Worm (Caenorhabditis elegans) whole organism, early embryonic: ENCODE measurements around the gene Y73B6BL.14.
"Not testable (repeated sequence)": the region's sequence is repeated elsewhere in the genome, so short reads cannot be mapped to it uniquely, and the experiment has no call there.

Experiments
- B0310.2 ChIP-seq: sonication (generic microtip); optimal IDR thresholded peaks from 2 replicates; lab custom pipeline; 2016; ENCODE audit warnings: mild to moderate bottlenecking, missing genetic modification characterization, missing compliant biosample characterization
- F13C5.2 ChIP-seq: sonication (generic microtip); optimal IDR thresholded peaks from 2 replicates; lab custom pipeline; 2017; ENCODE audit warnings: mild to moderate bottlenecking, missing genetic modification characterization, inconsistent platforms, missing compliant biosample characterization
- aly-1 ChIP-seq: sonication (generic microtip); optimal IDR thresholded peaks from 2 replicates; lab custom pipeline; 2016; ENCODE audit warnings: missing genetic modification characterization, missing compliant biosample characterization
- ama-1 ChIP-seq: fragments of 150-350 bp; optimal IDR thresholded peaks from 2 replicates; lab custom pipeline; 2014
- ceh-13 ChIP-seq: fragments of 200-800 bp; sonication (Bioruptor generic); optimal IDR thresholded peaks from 2 replicates; lab custom pipeline; 2018; ENCODE audit warnings: mild to moderate bottlenecking, missing genetic modification characterization, missing compliant biosample characterization
- ceh-36 ChIP-seq: sonication (generic microtip); optimal IDR thresholded peaks from 2 replicates; lab custom pipeline; 2016; ENCODE audit warnings: missing genetic modification characterization, inconsistent platforms, missing compliant biosample characterization
- ets-7 ChIP-seq: sonication (generic microtip); optimal IDR thresholded peaks from 2 replicates; lab custom pipeline; 2016; ENCODE audit warnings: missing genotype, missing genetic modification characterization, missing compliant biosample characterization
- flt-1 ChIP-seq: fragments of 200-800 bp; sonication (Bioruptor generic); IDR thresholded peaks from 2 replicates; pipeline ENCODE4 v1.3.6; 2022; ENCODE audit warnings: missing genetic modification characterization, missing compliant biosample characterization
- hmbx-1 ChIP-seq: sonication (generic microtip); optimal IDR thresholded peaks from 2 replicates; lab custom pipeline; 2016; ENCODE audit warnings: mild to moderate bottlenecking, missing genetic modification characterization, missing compliant biosample characterization
- hmg-4 ChIP-seq: fragments of 200-800 bp; sonication (Bioruptor generic); optimal IDR thresholded peaks from 2 replicates; lab custom pipeline; 2018; ENCODE audit warnings: mild to moderate bottlenecking, missing genetic modification characterization, missing compliant biosample characterization
- hnd-1 ChIP-seq: sonication (generic microtip); optimal IDR thresholded peaks from 2 replicates; lab custom pipeline; 2016; ENCODE audit warnings: missing genetic modification characterization, missing compliant biosample characterization
- pes-1 ChIP-seq: fragments of 200-800 bp; sonication (Bioruptor generic); IDR thresholded peaks from 2 replicates; pipeline ENCODE4 v1.3.6; 2022; ENCODE audit warnings: missing genetic modification reagents, missing genetic modification characterization, missing compliant biosample characterization
- scrt-1 ChIP-seq: fragments of 200-800 bp; sonication (Bioruptor generic); IDR thresholded peaks from 2 replicates; pipeline ENCODE4 v1.3.6; 2022; ENCODE audit warnings: missing genetic modification characterization, missing compliant biosample characterization
- sea-1 ChIP-seq: fragments of 200-800 bp; sonication (Bioruptor generic); conservative IDR thresholded peaks from 2 replicates; pipeline ENCODE4 v1.3.6; 2022; ENCODE audit warnings: missing genetic modification characterization, missing compliant biosample characterization
- tbx-11 ChIP-seq: fragments of 200-800 bp; sonication (Bioruptor generic); IDR thresholded peaks from 2 replicates; pipeline ENCODE4 v1.3.6; 2022; ENCODE audit warnings: missing genetic modification characterization, missing compliant biosample characterization
- tbx-37 ChIP-seq: fragments of 200-800 bp; sonication (Bioruptor generic); conservative IDR thresholded peaks from 2 replicates; pipeline ENCODE4 v1.3.6; 2022; ENCODE audit warnings: missing genetic modification reagents, missing genetic modification characterization, missing compliant biosample characterization
- tra-4 ChIP-seq: sonication (generic microtip); optimal IDR thresholded peaks from 2 replicates; lab custom pipeline; 2017; ENCODE audit warnings: missing genetic modification characterization, missing compliant biosample characterization

Y73B6BL.14 gene

DNA sequence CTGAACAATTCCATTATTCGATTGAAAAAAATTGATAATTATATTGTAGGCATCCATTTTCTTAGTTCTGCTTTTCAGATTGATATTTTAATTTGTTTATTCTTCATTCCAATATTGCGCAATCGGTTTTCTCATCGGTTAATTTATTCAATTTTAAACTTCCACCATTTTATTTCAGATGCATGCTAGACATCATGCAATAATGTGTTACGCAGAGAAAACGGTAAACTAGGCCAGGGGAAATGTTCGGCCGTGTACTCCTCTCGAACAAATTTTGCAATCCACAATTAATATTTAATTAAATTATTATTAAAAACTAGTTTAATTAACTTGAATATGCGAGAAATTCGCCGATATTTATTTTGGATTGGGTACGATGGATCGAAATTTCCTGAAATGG lies 21.1 kb downstream of the Y73B6BL.14 start, which contains the start of gene Y73B6BL.29:
Y73B6BL.29 (plus strand) TSS at position 263 of the 400 bp plus-strand sequence.
- TF ChIP-seq hmg-4 (GFP tag; lab: Kevin White, UChicago) (no peak), tbx-11 (GFP tag; lab: Robert Waterston, UW) (no peak), tbx-37 (GFP tag; lab: Robert Waterston, UW) (peak; percentile 81), scrt-1 (GFP tag; lab: Robert Waterston, UW) (no peak), sea-1 (GFP tag; lab: Robert Waterston, UW) (no peak), pes-1 (GFP tag; lab: Robert Waterston, UW) (peak; percentile 53; the same call in 1 of the 2 replicates), ama-1 (lab: Kevin White, UChicago) (no peak), ets-7 (tag; lab: Kevin White, UChicago) (no peak), B0310.2 (tag; lab: Kevin White, UChicago) (no peak), hmbx-1 (peak; percentile 25), F13C5.2 (peak; percentile 9), tra-4 (tag; lab: Kevin White, UChicago) (no peak)

- TF ChIP-seq hmbx-1; aly-1 (tag; lab: Kevin White, UChicago); ceh-36 (tag; lab: Kevin White, UChicago): not testable (repeated sequence)
Observed at ce11 chrIV:6317357-6317756, 25.4 kb downstream of the Y73B6BL.14 start, which contains the start of gene Y73B6BL.12. Y73B6BL.12 (minus strand) TSS chrIV:6317457.

DNA sequence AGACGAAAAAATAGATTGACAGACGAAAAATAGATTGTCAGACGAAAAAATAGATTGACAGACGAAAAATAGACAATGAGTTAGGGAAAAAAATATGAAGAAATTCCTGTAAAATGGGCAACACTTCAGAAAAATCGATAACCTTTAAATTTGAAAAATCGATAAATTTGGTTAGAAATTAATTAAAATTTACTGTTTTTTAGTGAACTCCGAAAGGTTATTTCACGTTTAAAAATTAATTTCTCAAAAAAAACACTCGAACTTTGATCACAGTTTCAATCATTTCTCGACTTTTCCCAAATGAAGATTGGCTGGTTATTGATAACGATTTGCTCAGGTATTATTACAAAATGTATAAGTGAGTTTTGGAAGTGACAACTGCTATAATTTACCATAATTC lies 35.3 kb downstream of the Y73B6BL.14 start, which contains the start of gene csp-2:
csp-2 (plus strand) TSS at position 301 of the 400 bp plus-strand sequence.
- no peak for TF ChIP-seq ama-1 (lab: Kevin White, UChicago)

- TF ChIP-seq tbx-11 (GFP tag; lab: Robert Waterston, UW) (no peak), tbx-37 (GFP tag; lab: Robert Waterston, UW) (no peak), tra-4 (tag; lab: Kevin White, UChicago) (no peak), ama-1 (lab: Kevin White, UChicago) (no peak), pes-1 (GFP tag; lab: Robert Waterston, UW) (no peak), hmbx-1 (no peak), aly-1 (tag; lab: Kevin White, UChicago) (no peak), scrt-1 (GFP tag; lab: Robert Waterston, UW) (no peak), hmg-4 (GFP tag; lab: Kevin White, UChicago) (no peak)
Observed at ce11 chrIV:6303642-6304041, 39.1 kb downstream of the Y73B6BL.14 start, which contains the start of gene srv-25. srv-25 (minus strand) TSS chrIV:6303742.

ce11 chrIV:6301764-6302163 lies 41.0 kb downstream of the Y73B6BL.14 start, which contains the start of gene srv-26:
srv-26 (minus strand) TSS chrIV:6301864.
- TF ChIP-seq B0310.2 (tag; lab: Kevin White, UChicago) (no peak), ceh-13 (GFP tag; lab: Kevin White, UChicago) (no peak), ceh-36 (tag; lab: Kevin White, UChicago) (no peak), F13C5.2 (no peak), tra-4 (tag; lab: Kevin White, UChicago) (no peak), aly-1 (tag; lab: Kevin White, UChicago) (no peak), sea-1 (GFP tag; lab: Robert Waterston, UW) (no peak)

DNA sequence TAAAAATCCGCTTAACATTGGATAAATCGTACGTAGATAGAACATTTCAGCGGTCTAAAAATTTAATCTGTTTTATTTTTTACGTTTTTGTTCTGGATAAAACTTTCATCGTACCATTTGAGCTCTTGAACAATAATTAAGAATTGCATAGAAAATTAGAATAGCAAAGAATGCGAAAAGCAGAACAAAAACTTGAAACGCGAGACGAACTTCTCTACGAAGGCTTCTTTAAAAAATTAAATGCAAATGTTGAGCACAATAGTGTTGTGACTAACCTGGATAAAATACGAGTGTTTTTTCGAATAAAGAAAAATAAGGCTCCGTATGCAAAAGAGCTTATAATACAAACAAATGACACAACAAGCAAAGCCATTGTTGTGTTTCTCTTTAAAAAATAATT lies 43.3 kb downstream of the Y73B6BL.14 start:
- TF ChIP-seq tra-4 (tag; lab: Kevin White, UChicago) = no peak
- no peak for TF ChIP-seq ceh-36 (tag; lab: Kevin White, UChicago)
- TF ChIP-seq hmbx-1 = no peak
- no peak for TF ChIP-seq flt-1 (GFP tag; lab: Robert Waterston, UW)
- no peak for TF ChIP-seq tbx-37 (GFP tag; lab: Robert Waterston, UW)
- no peak for TF ChIP-seq sea-1 (GFP tag; lab: Robert Waterston, UW)
- no peak for TF ChIP-seq ama-1 (lab: Kevin White, UChicago)
- no peak for TF ChIP-seq ceh-13 (GFP tag; lab: Kevin White, UChicago)
- TF ChIP-seq tbx-11 (GFP tag; lab: Robert Waterston, UW) = no peak
- no peak for TF ChIP-seq pes-1 (GFP tag; lab: Robert Waterston, UW)
- TF ChIP-seq F13C5.2 = no peak
- no peak for TF ChIP-seq B0310.2 (tag; lab: Kevin White, UChicago)
- TF ChIP-seq hnd-1 (tag; lab: Kevin White, UChicago) = no peak
- TF ChIP-seq hmg-4 (GFP tag; lab: Kevin White, UChicago) = no peak
- TF ChIP-seq aly-1 (tag; lab: Kevin White, UChicago) = no peak
- TF ChIP-seq ets-7 (tag; lab: Kevin White, UChicago) = no peak
- TF ChIP-seq scrt-1 (GFP tag; lab: Robert Waterston, UW) = no peak

DNA sequence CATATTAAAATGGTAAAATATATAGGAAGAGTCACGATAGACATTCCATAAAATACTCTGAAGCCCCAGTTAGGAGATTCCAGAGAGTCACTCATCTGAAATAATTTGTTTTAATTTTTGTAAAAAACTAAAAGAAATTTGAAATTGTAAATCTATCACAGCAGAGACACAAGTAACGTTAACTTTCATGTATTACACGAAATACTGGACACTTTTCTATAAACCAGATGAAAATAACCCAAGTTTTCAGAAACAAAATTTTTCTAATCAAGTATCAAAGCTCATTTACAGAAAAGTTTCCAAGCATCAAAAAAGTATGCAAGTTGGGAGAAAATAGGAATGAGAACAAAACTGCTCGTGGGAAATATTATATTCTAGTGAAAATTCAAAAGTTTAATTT lies 44.5 kb downstream of the Y73B6BL.14 start, which contains the start of gene srv-27:
srv-27 (minus strand) TSS at position 101 of the 400 bp plus-strand sequence.
- TF ChIP-seq hmbx-1 = no peak
- no peak for TF ChIP-seq aly-1 (tag; lab: Kevin White, UChicago)
- TF ChIP-seq flt-1 (GFP tag; lab: Robert Waterston, UW) = no peak
- TF ChIP-seq F13C5.2 = no peak

DNA sequence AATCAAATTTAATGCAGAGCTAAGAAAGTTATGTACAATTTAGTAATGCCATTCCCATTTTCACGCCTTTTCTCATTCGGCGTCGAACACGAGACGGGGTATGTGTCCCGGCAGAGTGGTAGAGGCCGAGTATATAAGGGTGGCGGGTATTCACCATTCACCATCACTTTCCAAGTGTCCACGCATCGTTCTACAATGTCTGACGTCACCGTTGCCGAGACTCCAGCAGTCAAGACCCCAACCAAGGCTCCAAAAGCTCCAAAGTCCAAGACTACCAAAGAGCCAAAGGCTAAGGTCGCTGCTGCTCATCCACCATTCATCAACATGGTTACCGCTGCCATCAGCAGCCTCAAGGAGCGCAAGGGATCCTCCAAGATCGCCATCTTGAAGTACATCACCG lies 48.7 kb downstream of the Y73B6BL.14 start, which contains the start of gene hil-2:
hil-2 (plus strand) TSS at position 160 of the 400 bp plus-strand sequence.
- TF ChIP-seq flt-1 (GFP tag; lab: Robert Waterston, UW) (peak; percentile 53; the same call in 1 of the 2 replicates), ceh-36 (tag; lab: Kevin White, UChicago) (no peak), hmg-4 (GFP tag; lab: Kevin White, UChicago) (no peak), sea-1 (GFP tag; lab: Robert Waterston, UW) (0 out of 2 replicates have a peak, but pooled peaks have one; percentile 37), F13C5.2 (no peak), tbx-37 (GFP tag; lab: Robert Waterston, UW) (no peak), ets-7 (tag; lab: Kevin White, UChicago) (no peak), tbx-11 (GFP tag; lab: Robert Waterston, UW) (0 out of 2 replicates have a peak, but pooled peaks have one; percentile 13), ceh-13 (GFP tag; lab: Kevin White, UChicago) (no peak), B0310.2 (tag; lab: Kevin White, UChicago) (no peak), aly-1 (tag; lab: Kevin White, UChicago) (no peak), hnd-1 (tag; lab: Kevin White, UChicago) (no peak), ama-1 (lab: Kevin White, UChicago) (peak; percentile 93), scrt-1 (GFP tag; lab: Robert Waterston, UW) (no peak)
